Worm (Caenorhabditis elegans) whole organism, midembryonic: ENCODE results near the gene Y76B12C.4.

Experiments
- T22C8.4 ChIP-seq: fragments of 200-800 bp; sonication (Bioruptor generic); IDR thresholded peaks from 2 replicates; pipeline ENCODE4 v1.3.6; 2022; ENCODE audit warnings: missing genetic modification characterization, missing compliant biosample characterization
- cog-1 ChIP-seq: sonication (generic microtip); optimal IDR thresholded peaks from 2 replicates; lab custom pipeline; 2016; ENCODE audit warnings: missing genetic modification characterization, missing compliant biosample characterization
- flt-1 ChIP-seq: fragments of 200-800 bp; sonication (Bioruptor generic); IDR thresholded peaks from 2 replicates; pipeline ENCODE4 v1.3.6; 2022; ENCODE audit warnings: missing genetic modification characterization, missing compliant biosample characterization
- klf-2 ChIP-seq: fragments of 200-800 bp; sonication (Bioruptor generic); conservative IDR thresholded peaks from 2 replicates; pipeline ENCODE4 v1.3.6; 2022; ENCODE audit warnings: missing genetic modification reagents, missing genetic modification characterization, missing compliant biosample characterization
- med-1 ChIP-seq: sonication (generic microtip); optimal IDR thresholded peaks from 2 replicates; lab custom pipeline; 2017; ENCODE audit warnings: missing genetic modification characterization, mild to moderate bottlenecking, missing compliant biosample characterization, antibody characterized with exemption, missing genetic modification reagents; ENCODE audit not compliant: insufficient read depth
- ref-1 ChIP-seq: fragments of 200-800 bp; sonication (Bioruptor generic); conservative IDR thresholded peaks from 2 replicates; pipeline ENCODE4 v1.3.6; 2022; ENCODE audit warnings: missing genetic modification reagents, missing genetic modification characterization, missing compliant biosample characterization
- tab-1 ChIP-seq: fragments of 200-800 bp; sonication (Bioruptor generic); IDR thresholded peaks from 2 replicates; pipeline ENCODE4 v1.3.6; 2022; ENCODE audit warnings: missing genetic modification characterization, missing compliant biosample characterization
- ztf-23 ChIP-seq: fragments of 200-800 bp; sonication (Bioruptor generic); IDR thresholded peaks from 2 replicates; pipeline ENCODE4 v1.3.6; 2022; ENCODE audit warnings: missing genetic modification reagents, missing genetic modification characterization, missing compliant biosample characterization
- ztf-29 ChIP-seq: fragments of 200-800 bp; sonication (Bioruptor generic); IDR thresholded peaks from 2 replicates; pipeline ENCODE4 v1.3.6; 2022; ENCODE audit warnings: missing genetic modification reagents, missing genetic modification characterization, missing compliant biosample characterization

Y76B12C.4 gene

DNA sequence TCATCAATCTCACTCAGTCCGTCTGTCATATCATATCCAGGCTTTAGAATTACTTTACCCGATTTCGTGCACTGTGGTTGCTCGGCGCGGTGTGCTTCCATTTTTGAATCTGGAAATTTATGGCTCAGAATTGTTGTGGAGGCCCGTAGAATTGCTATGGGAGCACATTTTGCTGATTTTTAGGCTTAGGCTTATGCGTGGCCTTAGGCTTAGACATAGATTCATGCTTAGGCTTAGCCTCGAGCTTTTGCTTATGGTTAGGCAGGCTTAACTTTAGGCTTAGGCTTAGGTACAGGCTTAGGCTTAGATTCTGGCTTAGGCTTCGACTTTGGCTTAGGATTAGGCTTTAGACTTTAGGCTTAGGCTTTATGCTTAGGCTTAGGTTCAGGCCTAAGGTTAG lies at the start of gene Y76B12C.4:
Y76B12C.4 (minus strand) TSS at position 101 of the 400 bp plus-strand sequence.
- no peak for TF ChIP-seq ztf-29 (GFP tag; lab: Robert Waterston, UW)
- no peak for TF ChIP-seq ref-1 (GFP tag; lab: Robert Waterston, UW)
- TF ChIP-seq cog-1 (tag; lab: Kevin White, UChicago): no peak
- no peak for TF ChIP-seq tab-1 (GFP tag; lab: Robert Waterston, UW)
- no peak for TF ChIP-seq klf-2 (GFP tag; lab: Robert Waterston, UW)
- TF ChIP-seq med-1 (GFP tag; lab: Kevin White, UChicago): no peak

DNA sequence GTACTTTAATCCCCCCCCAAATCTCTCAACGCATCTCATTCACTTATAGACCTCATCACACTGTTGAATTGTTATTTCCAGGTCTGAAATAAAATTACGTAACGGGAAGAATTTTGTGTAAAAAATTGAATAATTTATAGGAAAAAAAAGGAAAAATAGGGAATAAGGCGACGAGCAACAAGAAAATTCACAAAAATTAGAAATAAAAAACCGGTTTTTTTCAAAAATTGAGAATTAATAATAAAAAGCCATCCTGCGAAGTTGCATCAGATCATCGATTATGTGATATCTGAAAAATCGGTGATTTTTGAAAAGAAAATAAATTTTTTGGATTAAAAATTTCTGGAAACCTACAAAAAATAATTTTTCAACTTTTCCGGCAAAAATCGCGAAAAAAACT lies 36.7 kb upstream of the Y76B12C.4 start:
- no peak for TF ChIP-seq cog-1 (tag; lab: Kevin White, UChicago)
- no peak for TF ChIP-seq ref-1 (GFP tag; lab: Robert Waterston, UW)
- no peak for TF ChIP-seq T22C8.4 (GFP tag; lab: Robert Waterston, UW)
- TF ChIP-seq flt-1 (GFP tag; lab: Robert Waterston, UW): no peak
- no peak for TF ChIP-seq ztf-23 (GFP tag; lab: Robert Waterston, UW)
- no peak for TF ChIP-seq ztf-29 (GFP tag; lab: Robert Waterston, UW)
- no peak for TF ChIP-seq med-1 (GFP tag; lab: Kevin White, UChicago)
- TF ChIP-seq klf-2 (GFP tag; lab: Robert Waterston, UW): no peak
- no peak for TF ChIP-seq tab-1 (GFP tag; lab: Robert Waterston, UW)

- TF ChIP-seq ref-1 (GFP tag; lab: Robert Waterston, UW) (no peak), klf-2 (GFP tag; lab: Robert Waterston, UW) (no peak), ztf-29 (GFP tag; lab: Robert Waterston, UW) (no peak), cog-1 (tag; lab: Kevin White, UChicago) (no peak), med-1 (GFP tag; lab: Kevin White, UChicago) (no peak), flt-1 (GFP tag; lab: Robert Waterston, UW) (no peak), T22C8.4 (GFP tag; lab: Robert Waterston, UW) (no peak), tab-1 (GFP tag; lab: Robert Waterston, UW) (no peak), ztf-23 (GFP tag; lab: Robert Waterston, UW) (no peak)
These were observed 30.1 kb upstream of the Y76B12C.4 start for ce11 chrIV:2002290-2002689.

DNA sequence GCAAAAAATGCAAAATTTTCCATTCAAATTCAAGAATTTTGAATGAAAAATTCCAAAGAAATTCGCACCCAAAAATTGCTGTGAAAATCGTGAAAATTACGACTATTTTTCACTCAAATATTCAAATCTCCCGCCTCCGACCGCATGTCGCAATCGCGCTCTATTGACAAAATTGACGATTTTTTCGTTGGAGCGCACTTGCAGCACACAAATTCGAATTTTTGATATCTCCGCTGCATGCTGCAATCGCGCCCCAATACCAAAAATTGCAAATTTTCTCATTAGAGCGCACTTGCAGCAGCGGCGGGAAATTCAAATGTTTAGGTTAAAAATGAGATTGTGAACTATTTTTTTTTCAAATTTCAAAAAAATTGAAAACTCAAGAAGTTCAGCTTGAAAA lies 25.6 kb upstream of the Y76B12C.4 start:
- TF ChIP-seq ztf-23 (GFP tag; lab: Robert Waterston, UW): no peak
- no peak for TF ChIP-seq klf-2 (GFP tag; lab: Robert Waterston, UW)
- TF ChIP-seq cog-1 (tag; lab: Kevin White, UChicago): no peak
- no peak for TF ChIP-seq ztf-29 (GFP tag; lab: Robert Waterston, UW)
- TF ChIP-seq flt-1 (GFP tag; lab: Robert Waterston, UW): no peak
- no peak for TF ChIP-seq T22C8.4 (GFP tag; lab: Robert Waterston, UW)
- no peak for TF ChIP-seq ref-1 (GFP tag; lab: Robert Waterston, UW)
- TF ChIP-seq med-1 (GFP tag; lab: Kevin White, UChicago): no peak
- TF ChIP-seq tab-1 (GFP tag; lab: Robert Waterston, UW): no peak

ce11 chrIV:1992789-1993188 lies 20.6 kb upstream of the Y76B12C.4 start, which contains the start of gene xpc-1:
xpc-1 (plus strand) TSS chrIV:1993089.
- TF ChIP-seq ztf-23 (GFP tag; lab: Robert Waterston, UW): no peak
- no peak for TF ChIP-seq cog-1 (tag; lab: Kevin White, UChicago)

DNA sequence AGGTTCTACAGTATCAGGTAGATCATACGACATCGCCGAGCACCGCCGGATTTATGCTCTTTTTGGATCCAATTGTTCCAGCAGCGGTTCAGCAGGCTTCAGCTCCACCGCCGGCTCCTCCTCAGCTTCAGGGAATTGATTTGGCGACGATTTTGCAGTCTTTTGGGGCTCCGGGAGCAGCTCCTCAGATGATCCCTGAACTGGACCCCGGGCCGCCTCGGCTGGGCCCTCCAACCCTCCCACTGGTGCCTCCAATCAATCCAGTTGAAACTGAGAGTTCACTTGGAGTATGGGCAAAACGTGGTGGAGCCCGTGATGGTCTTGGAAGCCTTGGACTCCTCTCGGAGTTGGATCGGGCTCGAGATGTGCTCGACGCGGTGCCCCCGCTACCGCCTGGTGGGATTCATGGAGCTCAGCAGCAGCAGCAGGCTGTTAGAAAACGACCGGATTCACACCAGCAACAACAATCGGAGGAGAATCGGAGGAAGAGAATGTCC lies 18.7 kb upstream of the Y76B12C.4 start:
- TF ChIP-seq T22C8.4 (GFP tag; lab: Robert Waterston, UW) (no peak), ztf-23 (GFP tag; lab: Robert Waterston, UW) (no peak), tab-1 (GFP tag; lab: Robert Waterston, UW) (no peak), ref-1 (GFP tag; lab: Robert Waterston, UW) (no peak), cog-1 (tag; lab: Kevin White, UChicago) (no peak), med-1 (GFP tag; lab: Kevin White, UChicago) (no peak), flt-1 (GFP tag; lab: Robert Waterston, UW) (0 out of 2 replicates have a peak, but pooled peaks have one; percentile 6), ztf-29 (GFP tag; lab: Robert Waterston, UW) (no peak)

DNA sequence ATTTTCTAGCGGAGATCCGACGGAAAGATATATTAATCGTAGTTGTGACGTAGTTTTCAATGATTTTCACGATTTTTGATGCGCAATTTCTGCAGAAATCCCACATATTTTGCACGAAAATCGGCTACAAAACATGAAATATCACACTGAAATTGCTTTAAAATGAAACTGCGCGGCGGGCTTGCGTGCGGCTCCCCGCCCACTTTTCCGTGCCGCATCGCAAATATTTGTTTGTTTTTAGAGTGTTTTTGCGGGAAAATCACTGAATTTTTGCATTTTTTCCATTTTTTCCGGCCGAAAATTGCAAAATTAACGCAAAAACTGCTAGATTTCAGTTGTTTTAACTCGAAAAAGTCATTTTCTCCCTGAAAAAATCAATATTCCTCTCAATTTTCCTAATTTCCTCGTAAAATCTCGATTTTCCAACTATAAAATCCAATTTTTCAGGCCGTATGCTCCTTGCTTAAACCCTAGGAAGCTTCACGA lies 8.8 kb upstream of the Y76B12C.4 start, which contains the start of gene Y76B12C.6:
Y76B12C.6 (plus strand) TSS at position 436 of the 486 bp plus-strand sequence.
- TF ChIP-seq flt-1 (GFP tag; lab: Robert Waterston, UW) (peak; percentile 79), ztf-29 (GFP tag; lab: Robert Waterston, UW) (peak; percentile 56; the same call in 1 of the 2 replicates), tab-1 (GFP tag; lab: Robert Waterston, UW) (peak; percentile 65; the same call in 1 of the 2 replicates), klf-2 (GFP tag; lab: Robert Waterston, UW) (0 out of 2 replicates have a peak, but pooled peaks have one; percentile 54), med-1 (GFP tag; lab: Kevin White, UChicago) (peak; percentile 38), ref-1 (GFP tag; lab: Robert Waterston, UW) (0 out of 2 replicates have a peak, but pooled peaks have one; percentile 33), ztf-23 (GFP tag; lab: Robert Waterston, UW) (peak; percentile 74), T22C8.4 (GFP tag; lab: Robert Waterston, UW) (0 out of 2 replicates have a peak, but pooled peaks have one; percentile 6), cog-1 (tag; lab: Kevin White, UChicago) (peak; percentile 36)

- TF ChIP-seq ztf-23 (GFP tag; lab: Robert Waterston, UW): no peak
- no peak for TF ChIP-seq ref-1 (GFP tag; lab: Robert Waterston, UW)
- no peak for TF ChIP-seq klf-2 (GFP tag; lab: Robert Waterston, UW)
- no peak for TF ChIP-seq flt-1 (GFP tag; lab: Robert Waterston, UW)
- no peak for TF ChIP-seq tab-1 (GFP tag; lab: Robert Waterston, UW)
- no peak for TF ChIP-seq cog-1 (tag; lab: Kevin White, UChicago)
These were observed 7.6 kb upstream of the Y76B12C.4 start, which contains the start of gene Y76B12C.8 for ce11 chrIV:1979782-1980181. Y76B12C.8 (plus strand) TSS chrIV:1979988.

- TF ChIP-seq ref-1 (GFP tag; lab: Robert Waterston, UW) (no peak), klf-2 (GFP tag; lab: Robert Waterston, UW) (no peak), tab-1 (GFP tag; lab: Robert Waterston, UW) (no peak)
These were observed 3.4 kb upstream of the Y76B12C.4 start for ce11 chrIV:1975594-1975993.
